Fruit fly (Drosophila melanogaster): ENCODE data around the gene CG15456.
A peak's percentile ranks its signal among the peaks of the same experiment; 100 is the strongest.

Gene CG15456

dm6 chrX:20429482-20430204 lies 2.8 kb upstream of the CG15456 start, which contains the start of the genes CG11710 and mal (continued):
- TF ChIP-seq scrt (GFP tag; optimal IDR thresholded peaks at IDR 0.05) (peak; percentile 84), Sry-β (GFP tag; optimal IDR thresholded peaks at IDR 0.05) (peak; percentile 25), ERR (GFP tag; optimal IDR thresholded peaks at IDR 0.05) (no peak), sima (GFP tag; optimal IDR thresholded peaks at IDR 0.05) (no peak), ro (GFP tag; IDR thresholded peaks at IDR 0.05) (no peak), pb (GFP tag; optimal IDR thresholded peaks at IDR 0.05) (peak; percentile 64), B-H1 (GFP tag; IDR thresholded peaks at IDR 0.05) (peak; percentile 45), GATAe (GFP tag; conservative IDR thresholded peaks at IDR 0.05) (no peak), CG12769 (tag; optimal IDR thresholded peaks at IDR 0.05) (no peak), Dad (GFP tag; optimal IDR thresholded peaks at IDR 0.05) (peak; percentile 58), CG10543 (GFP tag; optimal IDR thresholded peaks at IDR 0.05) (peak; percentile 62), CG7987 (GFP tag; optimal IDR thresholded peaks at IDR 0.05) (peak; percentile 47), trh (GFP tag; optimal IDR thresholded peaks at IDR 0.05) (peak; percentile 48), ems (GFP tag; optimal IDR thresholded peaks at IDR 0.05) (peak; percentile 72), CG15479 (GFP tag; optimal IDR thresholded peaks at IDR 0.05) (no peak), CG8359 (GFP tag; optimal IDR thresholded peaks at IDR 0.05; ENCODE audit: borderline replicate concordance) (peak; percentile 58), CG18764 (GFP tag; optimal IDR thresholded peaks at IDR 0.05) (peak; percentile 69), CG32532 (GFP tag; IDR thresholded peaks at IDR 0.05) (peak; percentile 78), nom (GFP tag; optimal IDR thresholded peaks at IDR 0.05) (peak; percentile 71), sr (GFP tag; IDR thresholded peaks at IDR 0.05) (no peak), tna (GFP tag; IDR thresholded peaks at IDR 0.05; ENCODE audit: partially characterized antibody) (peak; percentile 33; the same call in 1 of the 2 replicates), Mrtf (GFP tag; IDR thresholded peaks at IDR 0.05) (peak; percentile 57; the same call in 1 of the 3 replicates), B-H2 (GFP tag; optimal IDR thresholded peaks at IDR 0.05) (peak; percentile 68), Abd-B (GFP tag; optimal IDR thresholded peaks at IDR 0.05) (peak; percentile 85), ind (GFP tag; optimal IDR thresholded peaks at IDR 0.05) (peak; percentile 91), kni (GFP tag; optimal IDR thresholded peaks at IDR 0.05) (no peak), p53 (GFP tag; optimal IDR thresholded peaks at IDR 0.05) (no peak), CG1024 (GFP tag; IDR thresholded peaks at IDR 0.05) (no peak), Trl (optimal IDR thresholded peaks at IDR 0.05) (no peak), Trl (GFP tag; optimal IDR thresholded peaks at IDR 0.05) (peak; percentile 63), CTCF (GFP tag; optimal IDR thresholded peaks at IDR 0.05) (peak; percentile 5), Hr51 (GFP tag; optimal IDR thresholded peaks at IDR 0.05) (peak in 1 of 2 experiments; percentile 32), Mes4 (GFP tag; optimal IDR thresholded peaks at IDR 0.05) (no peak), CG4617 (GFP tag; optimal IDR thresholded peaks at IDR 0.05; ENCODE audit: borderline replicate concordance) (peak; percentile 37), CG11093 (GFP tag; IDR thresholded peaks at IDR 0.05) (peak; percentile 73), CG11085 (GFP tag; IDR thresholded peaks at IDR 0.05) (peak; percentile 57; the same call in 1 of the 2 replicates), salm (tag; optimal IDR thresholded peaks at IDR 0.05) (peak; percentile 9), hb (GFP tag; IDR thresholded peaks at IDR 0.05; ENCODE audit: partially characterized antibody) (no peak), Oli (tag; optimal IDR thresholded peaks at IDR 0.05) (no peak), CG31441 (GFP tag; IDR thresholded peaks at IDR 0.05) (peak; percentile 83), ken (GFP tag; IDR thresholded peaks at IDR 0.05) (no peak), Hr3 (GFP tag; optimal IDR thresholded peaks at IDR 0.05) (peak; percentile 57), CG11560 (tag; IDR thresholded peaks at IDR 0.05) (peak; percentile 86; the same call in 2 of the 3 replicates), fd96Cb (tag; optimal IDR thresholded peaks at IDR 0.05) (peak; percentile 81), CG10209 (GFP tag; optimal IDR thresholded peaks at IDR 0.05) (peak; percentile 80), tap (tag; optimal IDR thresholded peaks at IDR 0.05) (peak; percentile 79), slbo (GFP tag; IDR thresholded peaks at IDR 0.05) (peak; percentile 73), Neu2 (GFP tag; optimal IDR thresholded peaks at IDR 0.05; ENCODE audit: borderline replicate concordance) (no peak), CG3847 (GFP tag; IDR thresholded peaks at IDR 0.05) (peak; percentile 68), CG2712 (tag; optimal IDR thresholded peaks at IDR 0.05) (peak; percentile 84)

Measured in whole organism, embryonic.